Fruit fly (Drosophila melanogaster) whole organism, embryonic: ENCODE data around the gene Polr2I.

ENCODE experiments used
- Adf1 ChIP-seq: fragments of 200-800 bp; sonication (Bioruptor generic); IDR thresholded peaks from 2 replicates; pipeline ENCODE4 v1.3.6; 2022; ENCODE audit warnings: missing biosample characterization, missing genetic modification characterization
- Atf6 ChIP-seq: fragments of 200-800 bp; sonication (Bioruptor generic); IDR thresholded peaks from 2 replicates; pipeline ENCODE4 v1.3.6; 2022; ENCODE audit warnings: missing biosample characterization, missing genetic modification characterization
- Bgb ChIP-seq: fragments of 200-800 bp; sonication (Bioruptor generic); IDR thresholded peaks from 2 replicates; pipeline ENCODE4 v1.3.6; 2022; ENCODE audit warnings: missing biosample characterization, missing genetic modification characterization; ENCODE audit not compliant: partially characterized antibody
- CG10366 ChIP-seq: fragments of 200-800 bp; sonication (Bioruptor generic); IDR thresholded peaks from 2 replicates; pipeline ENCODE4 v1.3.6; 2022; ENCODE audit warnings: missing biosample characterization, missing genetic modification characterization
- CG11085 ChIP-seq: fragments of 200-800 bp; sonication (Bioruptor generic); IDR thresholded peaks from 2 replicates; pipeline ENCODE4 v1.3.6; 2022; ENCODE audit warnings: missing biosample characterization, missing genetic modification characterization
- CG1233 ChIP-seq: fragments of 200-800 bp; sonication (Bioruptor generic); optimal IDR thresholded peaks from 4 replicates; lab custom pipeline; 2018; ENCODE audit warnings: missing biosample characterization, mild to moderate bottlenecking, missing genetic modification characterization
- CG13123 ChIP-seq: fragments of 200-800 bp; sonication (Bioruptor generic); optimal IDR thresholded peaks from 2 replicates; lab custom pipeline; 2016; ENCODE audit warnings: missing biosample characterization, missing genetic modification characterization
- CG14441 ChIP-seq: fragments of 200-800 bp; sonication (Bioruptor generic); IDR thresholded peaks from 2 replicates; pipeline ENCODE4 v1.3.6; 2022; ENCODE audit warnings: missing biosample characterization, missing genetic modification characterization
- CG15011 ChIP-seq: fragments of 200-800 bp; sonication (Bioruptor generic); optimal IDR thresholded peaks from 3 replicates; lab custom pipeline; 2018; ENCODE audit warnings: missing biosample characterization, mild to moderate bottlenecking, missing genetic modification characterization
- CG15514 ChIP-seq: fragments of 200-800 bp; sonication (Bioruptor generic); optimal IDR thresholded peaks from 3 replicates; lab custom pipeline; 2017; ENCODE audit warnings: missing biosample characterization, missing genetic modification characterization, mild to moderate bottlenecking, moderate library complexity, missing genetic modification reagents
- CG16863 ChIP-seq: fragments of 200-800 bp; sonication (Bioruptor generic); optimal IDR thresholded peaks from 3 replicates; lab custom pipeline; 2016; ENCODE audit warnings: missing biosample characterization, missing genetic modification characterization
- CG17912 ChIP-seq: fragments of 200-800 bp; sonication (Bioruptor generic); optimal IDR thresholded peaks from 2 replicates; lab custom pipeline; 2018; ENCODE audit warnings: missing biosample characterization, mild to moderate bottlenecking, missing genetic modification characterization
- CG3407 ChIP-seq: fragments of 200-800 bp; sonication (Bioruptor generic); optimal IDR thresholded peaks from 2 replicates; lab custom pipeline; 2018; ENCODE audit warnings: missing biosample characterization, mild to moderate bottlenecking, missing genetic modification characterization
- CG4282 ChIP-seq: fragments of 200-800 bp; sonication (Bioruptor generic); optimal IDR thresholded peaks from 2 replicates; lab custom pipeline; 2016; ENCODE audit warnings: missing biosample characterization, missing genetic modification characterization
- CG4328 ChIP-seq: fragments of 200-800 bp; sonication (Bioruptor generic); optimal IDR thresholded peaks from 3 replicates; lab custom pipeline; 2017; ENCODE audit warnings: missing biosample characterization, missing genetic modification reagents, missing genetic modification characterization
- CG6689 ChIP-seq: fragments of 200-800 bp; sonication (Bioruptor generic); IDR thresholded peaks from 2 replicates; pipeline ENCODE4 v1.3.6; 2022; ENCODE audit warnings: missing biosample characterization, missing genetic modification characterization
- CG7271 ChIP-seq: fragments of 200-800 bp; sonication (Bioruptor generic); optimal IDR thresholded peaks from 2 replicates; lab custom pipeline; 2018; ENCODE audit warnings: missing biosample characterization, mild to moderate bottlenecking, missing genetic modification characterization, moderate library complexity
- CG7928 ChIP-seq: fragments of 200-800 bp; sonication (Bioruptor generic); optimal IDR thresholded peaks from 2 replicates; lab custom pipeline; 2017; ENCODE audit warnings: missing biosample characterization, mild to moderate bottlenecking, missing genetic modification characterization
- Chrac-16 ChIP-seq: fragments of 200-800 bp; sonication (Bioruptor generic); optimal IDR thresholded peaks from 3 replicates; lab custom pipeline; 2016; ENCODE audit warnings: missing biosample characterization, missing genetic modification characterization
- HLH4C ChIP-seq: fragments of 200-800 bp; sonication (Bioruptor generic); IDR thresholded peaks from 3 replicates; pipeline ENCODE4 v1.3.6; 2022; ENCODE audit warnings: missing biosample characterization, missing genetic modification characterization; ENCODE audit not compliant: partially characterized antibody
- HLH54F ChIP-seq: fragments of 200-800 bp; sonication (Bioruptor generic); optimal IDR thresholded peaks from 3 replicates; lab custom pipeline; 2016; ENCODE audit warnings: missing biosample characterization, missing genetic modification characterization
- Hsf ChIP-seq: fragments of 200-800 bp; sonication (Bioruptor generic); optimal IDR thresholded peaks from 3 replicates; lab custom pipeline; 2016; ENCODE audit warnings: missing biosample characterization, missing genetic modification characterization
- Kr ChIP-seq: fragments of 200-800 bp; sonication (Bioruptor generic); optimal IDR thresholded peaks from 2 replicates; lab custom pipeline; 2017; ENCODE audit warnings: missing biosample characterization, mild to moderate bottlenecking, missing genetic modification characterization
- MESR4 ChIP-seq: fragments of 200-800 bp; sonication (Bioruptor generic); optimal IDR thresholded peaks from 2 replicates; lab custom pipeline; 2018; ENCODE audit warnings: missing biosample characterization, mild to moderate bottlenecking, missing genetic modification characterization, moderate library complexity
- Neu2 ChIP-seq: fragments of 200-800 bp; sonication (Bioruptor generic); optimal IDR thresholded peaks from 3 replicates; lab custom pipeline; 2016; ENCODE audit warnings: missing biosample characterization, missing genetic modification characterization, borderline replicate concordance
- PHDP ChIP-seq: fragments of 200-800 bp; sonication (Bioruptor generic); optimal IDR thresholded peaks from 3 replicates; lab custom pipeline; 2018; ENCODE audit warnings: missing biosample characterization, mild to moderate bottlenecking, missing genetic modification characterization, moderate library complexity
- Rfx ChIP-seq: fragments of 200-800 bp; sonication (Bioruptor generic); IDR thresholded peaks from 2 replicates; pipeline ENCODE4 v1.3.6; 2022; ENCODE audit warnings: missing biosample characterization, missing genetic modification characterization
- Rx ChIP-seq: fragments of 200-800 bp; sonication (Bioruptor generic); IDR thresholded peaks from 2 replicates; pipeline ENCODE4 v1.3.6; 2022; ENCODE audit warnings: missing biosample characterization, missing genetic modification characterization
- TFAM ChIP-seq: fragments of 200-800 bp; sonication (Bioruptor generic); optimal IDR thresholded peaks from 2 replicates; lab custom pipeline; 2017; ENCODE audit warnings: missing biosample characterization, missing genetic modification characterization, inconsistent platforms
- Vsx1 ChIP-seq: fragments of 200-800 bp; sonication (Bioruptor generic); optimal IDR thresholded peaks from 2 replicates; lab custom pipeline; 2017; ENCODE audit warnings: missing biosample characterization, mild to moderate bottlenecking, missing genetic modification characterization, missing genetic modification reagents
- btn ChIP-seq: fragments of 200-800 bp; sonication (Bioruptor generic); optimal IDR thresholded peaks from 2 replicates; lab custom pipeline; 2016; ENCODE audit warnings: missing biosample characterization, missing genetic modification characterization
- cas ChIP-seq: fragments of 200-800 bp; sonication (Bioruptor generic); IDR thresholded peaks from 2 replicates; pipeline ENCODE4 v1.3.6; 2022; ENCODE audit warnings: missing biosample characterization, missing genetic modification characterization
- chinmo ChIP-seq: fragments of 200-800 bp; sonication (Bioruptor generic); IDR thresholded peaks from 4 replicates; pipeline ENCODE4 v1.3.6; 2022; ENCODE audit warnings: missing biosample characterization, missing genetic modification characterization; ENCODE audit not compliant: partially characterized antibody
- dm ChIP-seq: fragments of 200-800 bp; sonication (Bioruptor generic); optimal IDR thresholded peaks from 3 replicates; lab custom pipeline; 2016; ENCODE audit warnings: missing biosample characterization, missing genetic modification characterization
- fru ChIP-seq: fragments of >200 bp; optimal IDR thresholded peaks from 2 replicates; lab custom pipeline; 2017
- lola ChIP-seq, 3 experiments: fragments of >200 bp in 2 of 3; fragments of 200-800 bp in 1 of 3; sonication (Bioruptor generic) in 1 of 3; optimal IDR thresholded peaks; 2 replicates each; lab custom pipeline; 2017 to 2019; ENCODE audit warnings: missing biosample characterization in 3 of 3, missing genetic modification characterization in 3 of 3, mild to moderate bottlenecking in 1 of 3, moderate library complexity in 1 of 3
- lov ChIP-seq, 2 experiments: fragments of 200-800 bp in 1 of 2; fragments of >200 bp in 1 of 2; sonication (Bioruptor generic) in 1 of 2; IDR thresholded peaks in 1 of 2; optimal IDR thresholded peaks in 1 of 2; 2 replicates in 1 of 2; 3 replicates in 1 of 2; pipeline versions ENCODE4 v1.3.6 to Lab custom; 2017 to 2022; ENCODE audit warnings: missing biosample characterization in 1 of 2, missing genetic modification characterization in 1 of 2
- luna ChIP-seq: fragments of 200-800 bp; sonication (Bioruptor generic); optimal IDR thresholded peaks from 2 replicates; lab custom pipeline; 2016; ENCODE audit warnings: missing biosample characterization, missing genetic modification characterization
- mirr ChIP-seq: fragments of 200-800 bp; sonication (Bioruptor generic); optimal IDR thresholded peaks from 3 replicates; lab custom pipeline; 2018; ENCODE audit warnings: missing biosample characterization, mild to moderate bottlenecking, missing genetic modification characterization
- peb ChIP-seq: fragments of 200-800 bp; sonication (Bioruptor generic); IDR thresholded peaks from 2 replicates; pipeline ENCODE4 v1.3.6; 2022; ENCODE audit warnings: missing biosample characterization, missing genetic modification characterization
- pho ChIP-seq: fragments of 200-800 bp; sonication (Bioruptor generic); optimal IDR thresholded peaks from 2 replicates; lab custom pipeline; 2016; ENCODE audit warnings: missing biosample characterization, missing genetic modification characterization
- pita ChIP-seq: fragments of 200-800 bp; sonication (Bioruptor generic); optimal IDR thresholded peaks from 2 replicates; lab custom pipeline; 2017; ENCODE audit warnings: missing biosample characterization, mild to moderate bottlenecking, missing genetic modification characterization
- pum ChIP-seq: fragments of 200-800 bp; sonication (Bioruptor generic); optimal IDR thresholded peaks from 2 replicates; lab custom pipeline; 2016; ENCODE audit warnings: missing biosample characterization, missing genetic modification characterization
- shn ChIP-seq: fragments of 200-800 bp; sonication (Bioruptor generic); optimal IDR thresholded peaks from 3 replicates; lab custom pipeline; 2016; ENCODE audit warnings: missing biosample characterization, missing genetic modification characterization
- so ChIP-seq: fragments of 200-800 bp; sonication (Bioruptor generic); IDR thresholded peaks from 3 replicates; pipeline ENCODE4 v1.3.6; 2022; ENCODE audit warnings: missing biosample characterization, missing genetic modification characterization
- tup ChIP-seq: fragments of 200-800 bp; sonication (Bioruptor generic); optimal IDR thresholded peaks from 2 replicates; lab custom pipeline; 2016; ENCODE audit warnings: missing biosample characterization, mild to moderate bottlenecking, missing genetic modification characterization, moderate library complexity
- usp ChIP-seq: fragments of >200 bp; optimal IDR thresholded peaks from 2 replicates; lab custom pipeline; 2017; ENCODE audit warnings: missing biosample characterization, missing genetic modification characterization
- vnd ChIP-seq: fragments of 200-800 bp; sonication (Bioruptor generic); IDR thresholded peaks from 3 replicates; pipeline ENCODE4 v1.3.6; 2022; ENCODE audit warnings: missing biosample characterization, missing genetic modification characterization; ENCODE audit not compliant: partially characterized antibody

Gene Polr2I

dm6 chr3R:14326250-14327112, 17.6 kb downstream of the Polr2I start, which contains the start of the genes Afti and ATPsynE (continued):
- TF ChIP-seq lov (optimal IDR thresholded peaks at IDR 0.05; lab: Kevin White, UChicago) (no peak), lov (GFP tag; IDR thresholded peaks at IDR 0.05; lab: Robert Waterston, UW) (no peak), luna (GFP tag; lab: Kevin White, UChicago) (peak; percentile 49), chinmo (GFP tag; lab: Robert Waterston, UW) (no peak), tup (GFP tag; lab: Kevin White, UChicago) (no peak), Hsf (peak; percentile 70), peb (GFP tag; lab: Robert Waterston, UW) (no peak), vnd (GFP tag; lab: Robert Waterston, UW) (peak; percentile 46; the same call in 1 of the 3 replicates), PHDP (tag; lab: Kevin White, UChicago) (peak; percentile 51), pum (peak; percentile 81), cas (0 out of 2 replicates have a peak, but pooled peaks have one; percentile 28), CG15514 (peak; percentile 73), CG14441 (GFP tag; lab: Robert Waterston, UW) (peak; percentile 72), btn (GFP tag; lab: Kevin White, UChicago) (no peak), pho (GFP tag; lab: Kevin White, UChicago) (peak; percentile 68), Vsx1 (GFP tag; lab: Kevin White, UChicago) (no peak), CG7271 (tag; lab: Kevin White, UChicago) (no peak), CG1233 (peak; percentile 58), CG7928 (GFP tag; lab: Kevin White, UChicago) (peak; percentile 17), TFAM (no peak), CG3407 (GFP tag; lab: Kevin White, UChicago) (no peak), Rfx (GFP tag; lab: Robert Waterston, UW) (peak; percentile 87), MESR4 (GFP tag; lab: Kevin White, UChicago) (peak; percentile 93), CG11085 (peak; percentile 53), CG10366 (GFP tag; lab: Robert Waterston, UW) (peak; percentile 59), Kr (GFP tag; lab: Kevin White, UChicago) (no peak), mirr (GFP tag; lab: Kevin White, UChicago) (peak; percentile 46), CG13123 (GFP tag; lab: Kevin White, UChicago) (no peak), Neu2 (GFP tag; lab: Kevin White, UChicago) (no peak), Chrac-16 (GFP tag; lab: Kevin White, UChicago) (peak; percentile 69), CG4282 (GFP tag; lab: Kevin White, UChicago) (no peak), CG6689 (GFP tag; lab: Robert Waterston, UW) (peak; percentile 54), fru (lab: Kevin White, UChicago) (no peak), CG16863 (peak; percentile 52), CG17912 (GFP tag; lab: Kevin White, UChicago) (peak; percentile 50), usp (no peak), HLH54F (GFP tag; lab: Kevin White, UChicago) (peak; percentile 72), pita (no peak), so (GFP tag; lab: Robert Waterston, UW) (0 out of 3 replicates have a peak, but pooled peaks have one; percentile 20), Adf1 (GFP tag; lab: Robert Waterston, UW) (peak; percentile 29; the same call in 1 of the 2 replicates), shn (GFP tag; lab: Kevin White, UChicago) (peak; percentile 27), Bgb (GFP tag; lab: Robert Waterston, UW) (peak; percentile 82), CG4328 (GFP tag; lab: Kevin White, UChicago) (peak; percentile 42), Rx (GFP tag; lab: Robert Waterston, UW) (peak; percentile 66), CG15011 (no peak), dm (GFP tag; lab: Kevin White, UChicago) (peak; percentile 39), Atf6 (GFP tag; lab: Robert Waterston, UW) (peak; percentile 64; the same call in 1 of the 2 replicates), lola (GFP tag; optimal IDR thresholded peaks at IDR 0.05; lab: Kevin White, UChicago) (peak in 1 of 3 experiments; percentile 55), HLH4C (GFP tag; lab: Robert Waterston, UW) (peak; percentile 59)
